Worm (Caenorhabditis elegans) whole organism, dauer: ENCODE results near the gene col-118.

Experiments used
- unc-62 ChIP-seq: sonication (generic microtip); optimal IDR thresholded peaks from 2 replicates; lab custom pipeline; 2017; ENCODE audit warnings: missing biosample characterization, missing genetic modification reagents, missing genetic modification characterization

Gene col-118

ce11 chrIV:8886228-8886627 is 38.2 kb downstream of the col-118 start, which contains the start of gene C09G9.5:
C09G9.5 (plus strand) TSS chrIV:8886528.
- no peak for TF ChIP-seq unc-62

ce11 chrIV:8888525-8889026 is 40.6 kb downstream of the col-118 start, which contains the start of gene oma-1:
oma-1 (plus strand) TSS chrIV:8888976.
- no peak for TF ChIP-seq unc-62

- no peak for TF ChIP-seq unc-62
Observed at ce11 chrIV:8891131-8891530, 43.1 kb downstream of the col-118 start, which contains the start of gene spr-2. spr-2 (plus strand) TSS chrIV:8891462.

ce11 chrIV:8892558-8892957 is 44.5 kb downstream of the col-118 start, which contains the start of gene C27B7.2:
C27B7.2 (plus strand) TSS chrIV:8892858.
- TF ChIP-seq unc-62: no peak

- no peak for TF ChIP-seq unc-62
Observed at ce11 chrIV:8893746-8894145, 45.7 kb downstream of the col-118 start, which contains the start of gene rad-54.L2. rad-54.L2 (plus strand) TSS chrIV:8894077.
